Fruit fly (Drosophila melanogaster): ENCODE results near the gene mesh.

Gene mesh

dm6 chr3R:31222125-31222889, 26.7 kb upstream of the mesh start (continued):
- TF ChIP-seq Bgb (GFP tag; IDR thresholded peaks at IDR 0.05; ENCODE audit: partially characterized antibody) (no peak), klu (GFP tag; IDR thresholded peaks at IDR 0.05) (no peak), CG7786 (GFP tag; optimal IDR thresholded peaks at IDR 0.05) (peak; percentile 89), CG10267 (tag; optimal IDR thresholded peaks at IDR 0.05) (peak; percentile 75), kah (GFP tag; optimal IDR thresholded peaks at IDR 0.05) (peak; percentile 34), CG9727 (GFP tag; optimal IDR thresholded peaks at IDR 0.05) (peak; percentile 90), gt (GFP tag; IDR thresholded peaks at IDR 0.05) (no peak), CG10654 (GFP tag; optimal IDR thresholded peaks at IDR 0.05) (peak; percentile 61), CG15601 (tag; optimal IDR thresholded peaks at IDR 0.05) (peak; percentile 69), repo (GFP tag; optimal IDR thresholded peaks at IDR 0.05) (peak; percentile 76), CG30020 (tag; optimal IDR thresholded peaks at IDR 0.05) (peak; percentile 62), CG11504 (tag; optimal IDR thresholded peaks at IDR 0.05) (peak; percentile 88), CG43689 (GFP tag; IDR thresholded peaks at IDR 0.05) (no peak), esg (GFP tag; conservative IDR thresholded peaks at IDR 0.05) (no peak), CG11093 (GFP tag; IDR thresholded peaks at IDR 0.05) (peak; percentile 66; the same call in 2 of the 3 replicates), pum (GFP tag; optimal IDR thresholded peaks at IDR 0.05) (peak; percentile 83), CG12659 (GFP tag; optimal IDR thresholded peaks at IDR 0.05) (peak; percentile 87), CG9437 (GFP tag; optimal IDR thresholded peaks at IDR 0.05) (peak; percentile 73), CG17361 (GFP tag; IDR thresholded peaks at IDR 0.05) (no peak), Atf-2 (GFP tag; optimal IDR thresholded peaks at IDR 0.05) (peak; percentile 83), trem (tag; optimal IDR thresholded peaks at IDR 0.05) (peak; percentile 67), tgo (GFP tag; IDR thresholded peaks at IDR 0.05) (no peak), Stat92E (GFP tag; optimal IDR thresholded peaks at IDR 0.05) (no peak), CG1647 (GFP tag; optimal IDR thresholded peaks at IDR 0.05) (peak; percentile 62), tup (GFP tag; optimal IDR thresholded peaks at IDR 0.05) (peak; percentile 50), CG10274 (GFP tag; optimal IDR thresholded peaks at IDR 0.05) (peak; percentile 63), B-H2 (GFP tag; optimal IDR thresholded peaks at IDR 0.05) (peak; percentile 74), CG18262 (tag; optimal IDR thresholded peaks at IDR 0.05) (peak; percentile 84), CG4360 (GFP tag; IDR thresholded peaks at IDR 0.05) (no peak), CG34376 (GFP tag; optimal IDR thresholded peaks at IDR 0.05) (peak; percentile 88), H15 (GFP tag; IDR thresholded peaks at IDR 0.05) (no peak), CG16815 (GFP tag; optimal IDR thresholded peaks at IDR 0.05) (peak; percentile 84), cwo (GFP tag; optimal IDR thresholded peaks at IDR 0.05) (peak; percentile 82), Ptx1 (GFP tag; IDR thresholded peaks at IDR 0.05) (no peak), zfh2 (GFP tag; optimal IDR thresholded peaks at IDR 0.05) (peak; percentile 70), CG16863 (GFP tag; optimal IDR thresholded peaks at IDR 0.05) (peak; percentile 86), CG14965 (GFP tag; optimal IDR thresholded peaks at IDR 0.05; ENCODE audit: borderline replicate concordance) (no peak), ind (GFP tag; optimal IDR thresholded peaks at IDR 0.05) (peak; percentile 85), CG7271 (tag; optimal IDR thresholded peaks at IDR 0.05) (no peak), salm (tag; optimal IDR thresholded peaks at IDR 0.05) (peak; percentile 66), CG13424 (tag; optimal IDR thresholded peaks at IDR 0.05) (peak; percentile 90), CG18476 (GFP tag; optimal IDR thresholded peaks at IDR 0.05) (peak; percentile 76), CG7987 (GFP tag; optimal IDR thresholded peaks at IDR 0.05) (no peak), gcm (GFP tag; optimal IDR thresholded peaks at IDR 0.05) (peak; percentile 63), CG34224 (GFP tag; IDR thresholded peaks at IDR 0.05; ENCODE audit: partially characterized antibody) (no peak), tx (GFP tag; optimal IDR thresholded peaks at IDR 0.05) (peak; percentile 79), HHEX (GFP tag; optimal IDR thresholded peaks at IDR 0.05) (peak; percentile 65), CG12104 (GFP tag; optimal IDR thresholded peaks at IDR 0.05) (peak; percentile 75), Dbx (GFP tag; IDR thresholded peaks at IDR 0.05) (no peak)
